Worm (Caenorhabditis elegans): ENCODE measurements around the gene clec-227.

Gene clec-227

DNA sequence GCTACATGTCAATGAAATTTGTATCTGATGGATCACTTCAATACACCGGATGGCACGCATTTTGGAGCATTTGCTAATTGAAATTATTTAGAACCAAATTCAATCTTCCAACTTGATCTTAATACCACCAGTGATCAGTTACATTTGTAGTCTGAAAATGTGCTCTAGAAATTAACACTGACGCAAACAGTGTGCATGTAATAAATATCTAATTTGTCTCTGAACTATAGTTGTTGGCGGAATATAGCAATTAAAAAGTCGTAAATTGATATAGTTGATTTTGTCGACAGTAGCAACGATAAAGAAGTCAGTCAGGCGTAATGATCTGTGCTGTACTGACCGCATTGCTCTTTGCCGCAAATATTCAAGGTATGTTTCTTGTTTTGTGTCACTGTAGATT lies at the start of gene clec-227:
Gene clec-227, plus strand, starts transcription at position 301 of the 400 bp plus-strand sequence.
- TF ChIP-seq tbx-8 (GFP tag; optimal IDR thresholded peaks at IDR 0.05), result no peak
- TF ChIP-seq nhr-237 (tag; optimal IDR thresholded peaks at IDR 0.05), result no peak
- no peak for TF ChIP-seq ceh-83 (GFP tag; optimal IDR thresholded peaks at IDR 0.05)
- TF ChIP-seq unc-39 (tag; optimal IDR thresholded peaks at IDR 0.05), result no peak
- TF ChIP-seq ztf-11 (tag; optimal IDR thresholded peaks at IDR 0.05), result no peak
- no peak for TF ChIP-seq mls-2 (tag; optimal IDR thresholded peaks at IDR 0.05)
- TF ChIP-seq flh-1 (GFP tag; optimal IDR thresholded peaks at IDR 0.05), result no peak
- TF ChIP-seq blmp-1 (tag; optimal IDR thresholded peaks at IDR 0.05), result no peak
- no peak for TF ChIP-seq nhr-76 (tag; optimal IDR thresholded peaks at IDR 0.05)
- TF ChIP-seq nhr-2 (tag; optimal IDR thresholded peaks at IDR 0.05), result no peak
- TF ChIP-seq elt-1 (tag; optimal IDR thresholded peaks at IDR 0.05; ENCODE audit: borderline replicate concordance, insufficient read depth), result no peak
- no peak for TF ChIP-seq sem-2 (GFP tag; optimal IDR thresholded peaks at IDR 0.05)
- no peak for TF ChIP-seq lin-32 (GFP tag; optimal IDR thresholded peaks at IDR 0.05)
- no peak for TF ChIP-seq cnd-1 (tag; optimal IDR thresholded peaks at IDR 0.05)
- TF ChIP-seq hlh-1 (tag; optimal IDR thresholded peaks at IDR 0.05), result no peak
- TF ChIP-seq bed-3 (GFP tag; optimal IDR thresholded peaks at IDR 0.05), result no peak
- TF ChIP-seq nhr-28 (tag; optimal IDR thresholded peaks at IDR 0.05), result no peak
- no peak for TF ChIP-seq ces-1 (GFP tag; optimal IDR thresholded peaks at IDR 0.05)
- TF ChIP-seq zip-8 (tag; optimal IDR thresholded peaks at IDR 0.05), result no peak

DNA sequence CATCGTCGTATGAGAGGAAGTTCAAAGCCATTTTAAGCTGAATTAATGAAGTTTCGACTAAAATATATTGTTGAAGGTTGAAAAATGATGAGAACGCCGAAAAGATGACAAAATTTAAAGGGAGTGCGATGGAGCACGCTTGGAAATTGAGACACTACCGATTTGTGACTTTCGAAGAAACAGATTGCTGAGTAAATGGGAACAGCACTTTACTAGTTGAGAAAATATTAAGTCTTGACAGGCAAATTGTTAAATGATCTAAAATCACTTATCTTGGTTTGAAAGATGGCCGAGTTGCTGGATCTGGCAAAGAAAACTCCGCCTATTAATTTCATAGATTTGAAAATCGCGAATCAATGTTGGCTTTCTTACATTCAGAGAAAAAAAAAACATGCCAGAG lies 49.1 kb upstream of the clec-227 start, which contains the start of gene rpoa-12:
Gene rpoa-12, minus strand, starts transcription at position 37 of the 400 bp plus-strand sequence.
- TF ChIP-seq mep-1 (tag; optimal IDR thresholded peaks at IDR 0.05) (peak; percentile 21), nhr-237 (tag; optimal IDR thresholded peaks at IDR 0.05) (peak; percentile 16), unc-120 (tag; optimal IDR thresholded peaks at IDR 0.05; ENCODE audit: poor library complexity, severe bottlenecking) (no peak), ces-1 (GFP tag; optimal IDR thresholded peaks at IDR 0.05) (peak; percentile 41), drap-1 (GFP tag; optimal IDR thresholded peaks at IDR 0.05) (peak; percentile 69), ztf-11 (tag; optimal IDR thresholded peaks at IDR 0.05) (no peak)

DNA sequence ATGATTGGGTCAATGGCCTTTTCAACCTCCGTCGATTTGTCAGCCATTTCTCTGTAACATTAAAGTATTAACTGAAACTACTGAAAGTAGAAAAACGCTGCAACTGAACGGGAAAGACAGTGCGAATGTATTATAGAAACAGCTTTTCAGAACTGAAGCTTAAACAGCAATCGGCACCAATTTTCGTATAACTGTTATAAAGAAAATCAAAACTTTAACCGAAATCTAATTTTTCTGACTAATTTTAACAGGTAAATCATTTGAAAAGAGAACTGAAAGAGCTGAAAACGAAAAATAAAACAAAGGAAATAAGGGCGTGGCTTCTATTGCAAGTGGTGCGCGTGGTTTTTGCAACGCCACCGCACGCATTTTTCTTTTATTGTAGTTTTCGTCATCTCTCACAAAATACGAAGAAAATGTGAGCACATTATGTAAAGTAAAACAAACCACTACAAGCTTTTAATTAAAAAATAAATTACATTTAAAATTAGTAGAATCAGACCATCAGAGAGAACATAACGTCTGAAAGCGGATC lies 47.3 kb upstream of the clec-227 start, which contains the start of gene rrsr-1:
Gene rrsr-1, minus strand, starts transcription at position 51 of the 535 bp plus-strand sequence.
- TF ChIP-seq unc-62 (GFP tag; optimal IDR thresholded peaks at IDR 0.05), result no peak
- TF ChIP-seq nhr-12 (tag; optimal IDR thresholded peaks at IDR 0.05), result no peak
- TF ChIP-seq unc-39 (tag; optimal IDR thresholded peaks at IDR 0.05), result no peak
- peak; percentile 36 for TF ChIP-seq sptf-1 (tag; optimal IDR thresholded peaks at IDR 0.05)
- no peak for TF ChIP-seq mep-1 (tag; optimal IDR thresholded peaks at IDR 0.05)
- no peak for TF ChIP-seq lin-13 (tag; optimal IDR thresholded peaks at IDR 0.05)
- TF ChIP-seq sem-2 (GFP tag; optimal IDR thresholded peaks at IDR 0.05), result no peak
- no peak for TF ChIP-seq flh-1 (GFP tag; optimal IDR thresholded peaks at IDR 0.05)
- peak; percentile 12 for TF ChIP-seq nhr-2 (tag; optimal IDR thresholded peaks at IDR 0.05)
- peak; percentile 54 for TF ChIP-seq drap-1 (GFP tag; optimal IDR thresholded peaks at IDR 0.05)
- TF ChIP-seq elt-1 (tag; optimal IDR thresholded peaks at IDR 0.05; ENCODE audit: borderline replicate concordance, insufficient read depth), result no peak
- no peak for TF ChIP-seq pha-4 (tag; optimal IDR thresholded peaks at IDR 0.05)
- TF ChIP-seq cnd-1 (tag; optimal IDR thresholded peaks at IDR 0.05), result no peak
- no peak for TF ChIP-seq zip-8 (tag; optimal IDR thresholded peaks at IDR 0.05)
- no peak for TF ChIP-seq blmp-1 (tag; optimal IDR thresholded peaks at IDR 0.05)
- no peak for TF ChIP-seq nhr-76 (tag; optimal IDR thresholded peaks at IDR 0.05)
- no peak for TF ChIP-seq nhr-28 (tag; optimal IDR thresholded peaks at IDR 0.05)
- no peak for TF ChIP-seq unc-120 (tag; optimal IDR thresholded peaks at IDR 0.05; ENCODE audit: poor library complexity, severe bottlenecking)
- peak; percentile 46 for TF ChIP-seq M03D4.4 (tag; optimal IDR thresholded peaks at IDR 0.05)
- no peak for TF ChIP-seq ceh-43 (GFP tag; optimal IDR thresholded peaks at IDR 0.05)
- TF ChIP-seq lin-32 (GFP tag; optimal IDR thresholded peaks at IDR 0.05), result no peak
- no peak for TF ChIP-seq tbx-8 (GFP tag; optimal IDR thresholded peaks at IDR 0.05)
- TF ChIP-seq ces-1 (GFP tag; optimal IDR thresholded peaks at IDR 0.05), result no peak
- no peak for TF ChIP-seq snpc-4 (tag; optimal IDR thresholded peaks at IDR 0.05)
- no peak for TF ChIP-seq ztf-11 (tag; optimal IDR thresholded peaks at IDR 0.05)
- TF ChIP-seq mls-2 (tag; optimal IDR thresholded peaks at IDR 0.05), result no peak
- TF ChIP-seq lsy-2 (tag; optimal IDR thresholded peaks at IDR 0.05), result peak; percentile 18
- peak; percentile 12 for TF ChIP-seq hlh-1 (tag; optimal IDR thresholded peaks at IDR 0.05)

DNA sequence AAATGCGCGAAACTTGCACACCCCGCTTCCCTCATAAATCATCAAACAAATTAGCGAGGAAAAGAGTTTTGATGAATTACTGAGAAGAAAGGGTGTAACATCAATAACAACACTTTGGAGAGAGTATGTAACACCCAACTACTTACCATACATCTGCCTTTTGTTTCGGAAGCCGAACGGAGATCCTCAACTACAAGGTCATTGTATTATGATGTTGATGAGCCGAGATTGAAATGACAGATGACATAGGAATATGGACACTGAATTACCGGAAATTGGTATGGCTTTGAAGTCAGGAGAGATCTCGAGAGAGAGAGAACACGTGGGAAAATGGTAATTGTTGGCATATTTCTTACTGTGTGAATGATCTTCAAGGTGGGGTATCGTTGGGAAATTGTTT lies 46.3 kb upstream of the clec-227 start:
- TF ChIP-seq ham-2 (GFP tag; optimal IDR thresholded peaks at IDR 0.05), result peak; percentile 42
- TF ChIP-seq unc-120 (tag; optimal IDR thresholded peaks at IDR 0.05; ENCODE audit: poor library complexity, severe bottlenecking), result no peak
- no peak for TF ChIP-seq ztf-11 (tag; optimal IDR thresholded peaks at IDR 0.05)
- TF ChIP-seq unc-62 (GFP tag; optimal IDR thresholded peaks at IDR 0.05), result peak; percentile 51
